Worm (Caenorhabditis elegans): ENCODE data around the gene ptc-1.
A peak's percentile ranks its signal among the peaks of the same experiment; 100 is the strongest.

ptc-1 gene

DNA sequence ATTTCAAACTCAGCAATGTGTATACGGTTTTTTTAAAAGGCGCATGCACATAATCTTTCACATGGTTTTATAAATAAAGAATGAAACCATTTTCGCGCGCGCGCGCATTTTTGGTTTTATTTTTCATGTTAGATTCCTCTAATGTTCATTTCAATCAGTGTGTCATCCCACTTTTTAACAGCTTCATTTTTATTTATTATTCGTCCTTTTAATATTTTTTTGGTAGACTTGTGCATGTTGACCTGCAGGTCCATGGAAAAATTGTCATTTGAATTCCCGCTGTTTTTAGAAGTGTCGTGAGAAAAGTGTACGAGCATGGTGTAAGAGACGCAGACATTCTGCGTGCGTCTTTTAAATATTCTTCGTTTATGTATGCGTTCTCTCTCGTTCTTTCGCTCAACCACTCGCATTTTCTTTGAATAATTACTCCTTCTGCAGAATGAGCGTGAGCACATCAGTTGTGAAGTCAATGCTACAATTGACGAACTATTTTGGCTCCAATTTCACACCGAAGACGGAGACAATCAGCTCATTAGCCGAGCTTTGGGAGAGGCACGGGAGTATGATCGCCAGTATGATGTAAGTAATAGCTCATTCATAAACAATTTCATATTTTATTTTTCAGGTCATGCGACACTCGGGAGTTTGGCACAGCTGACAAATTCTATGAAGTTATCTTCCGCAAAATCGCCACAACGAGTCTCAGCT lies 32.6 kb upstream of the ptc-1 start, which contains the start of gene lin-5 (continued):
- no peak for TF ChIP-seq egl-27 (tag; optimal IDR thresholded peaks at IDR 0.05)
- no peak for TF ChIP-seq hlh-11 (tag; optimal IDR thresholded peaks at IDR 0.05)
- no peak for TF ChIP-seq vab-7 (GFP tag; IDR thresholded peaks at IDR 0.05)
- peak; percentile 16 for TF ChIP-seq F37D6.2 (tag; optimal IDR thresholded peaks at IDR 0.05)
- no peak for TF ChIP-seq lin-1 (GFP tag; IDR thresholded peaks at IDR 0.05)
- TF ChIP-seq fos-1 (tag; optimal IDR thresholded peaks at IDR 0.05): no peak
- TF ChIP-seq nhr-102 (tag; optimal IDR thresholded peaks at IDR 0.05): no peak
- no peak for TF ChIP-seq F26F4.8 (GFP tag; conservative IDR thresholded peaks at IDR 0.05)
- no peak for TF ChIP-seq daf-12 (tag; optimal IDR thresholded peaks at IDR 0.05)
- TF ChIP-seq T20F7.1 (GFP tag; optimal IDR thresholded peaks at IDR 0.05): peak; percentile 58
- TF ChIP-seq ceh-82 (tag; optimal IDR thresholded peaks at IDR 0.05): no peak
- TF ChIP-seq snpc-4 (tag; optimal IDR thresholded peaks at IDR 0.05): no peak
- TF ChIP-seq Y5F2A.4 (GFP tag; optimal IDR thresholded peaks at IDR 0.05): no peak
- no peak for TF ChIP-seq mxl-2 (GFP tag; conservative IDR thresholded peaks at IDR 0.05)
- no peak for TF ChIP-seq nhr-237 (tag; optimal IDR thresholded peaks at IDR 0.05)
- no peak for TF ChIP-seq pqm-1 (tag; optimal IDR thresholded peaks at IDR 0.05)
- peak; percentile 27 for TF ChIP-seq mxl-3 (GFP tag; optimal IDR thresholded peaks at IDR 0.05)
- peak; percentile 53 for TF ChIP-seq hlh-30 (tag; optimal IDR thresholded peaks at IDR 0.05; ENCODE audit: insufficient read depth)
- no peak for TF ChIP-seq lir-3 (tag; optimal IDR thresholded peaks at IDR 0.05)
- TF ChIP-seq unc-62 (GFP tag; optimal IDR thresholded peaks at IDR 0.05 in 1 of 2): peak in 1 of 2 experiments; percentile 91
- TF ChIP-seq unc-62 (tag; optimal IDR thresholded peaks at IDR 0.05): no peak
- no peak for TF ChIP-seq Y105C5A.15 (GFP tag; IDR thresholded peaks at IDR 0.05)
- TF ChIP-seq Y75B8A.6 (GFP tag; IDR thresholded peaks at IDR 0.05): no peak
- no peak for TF ChIP-seq ZK546.5 (tag; optimal IDR thresholded peaks at IDR 0.05)
- no peak for TF ChIP-seq F44E2.7 (GFP tag; IDR thresholded peaks at IDR 0.05)
- no peak for TF ChIP-seq ceh-62 (tag; optimal IDR thresholded peaks at IDR 0.05)
- peak; percentile 20 for TF ChIP-seq lin-13 (GFP tag; optimal IDR thresholded peaks at IDR 0.05)
- TF ChIP-seq ceh-20 (GFP tag; IDR thresholded peaks at IDR 0.05): no peak
- no peak for TF ChIP-seq snpc-1.2 (GFP tag; IDR thresholded peaks at IDR 0.05)
- no peak for TF ChIP-seq daf-19 (GFP tag; conservative IDR thresholded peaks at IDR 0.05)
- no peak for TF ChIP-seq nhr-111 (GFP tag; optimal IDR thresholded peaks at IDR 0.05)
- TF ChIP-seq set-16 (GFP tag; IDR thresholded peaks at IDR 0.05): no peak
- TF ChIP-seq nhr-25 (tag; optimal IDR thresholded peaks at IDR 0.05; ENCODE audit: borderline replicate concordance, insufficient read depth): no peak
- TF ChIP-seq lin-39 (tag; optimal IDR thresholded peaks at IDR 0.05): no peak
- TF ChIP-seq hmg-1.1 (GFP tag; IDR thresholded peaks at IDR 0.05): peak; percentile 30; the same call in 1 of the 2 replicates
- TF ChIP-seq D1046.2 (GFP tag; IDR thresholded peaks at IDR 0.05): no peak
- peak; percentile 74 for TF ChIP-seq unc-130 (GFP tag; optimal IDR thresholded peaks at IDR 0.05)
- no peak for TF ChIP-seq nhr-6 (tag; optimal IDR thresholded peaks at IDR 0.05)
- TF ChIP-seq T26A8.4 (GFP tag; IDR thresholded peaks at IDR 0.05): no peak
- TF ChIP-seq ceh-32 (tag; optimal IDR thresholded peaks at IDR 0.05; ENCODE audit: poor library complexity): no peak
- TF ChIP-seq nhr-11 (tag; optimal IDR thresholded peaks at IDR 0.05): peak; percentile 36
- TF ChIP-seq lsy-2 (tag; optimal IDR thresholded peaks at IDR 0.05): peak in 1 of 2 experiments; percentile 86
- TF ChIP-seq tra-1 (GFP tag; IDR thresholded peaks at IDR 0.05): no peak
- TF ChIP-seq duxl-1 (tag; optimal IDR thresholded peaks at IDR 0.05; ENCODE audit: poor library complexity): no peak
- no peak for TF ChIP-seq zfp-3 (GFP tag; conservative IDR thresholded peaks at IDR 0.05)
- TF ChIP-seq jun-1 (tag; optimal IDR thresholded peaks at IDR 0.05): no peak
- no peak for TF ChIP-seq tag-97 (GFP tag; IDR thresholded peaks at IDR 0.05)
- TF ChIP-seq nhr-10 (tag; optimal IDR thresholded peaks at IDR 0.05): no peak
- no peak; the same call in 1 of the 2 replicates for TF ChIP-seq arid-1 (GFP tag; conservative IDR thresholded peaks at IDR 0.05)
- TF ChIP-seq zag-1 (tag; optimal IDR thresholded peaks at IDR 0.05): no peak
- TF ChIP-seq egl-43 (GFP tag; IDR thresholded peaks at IDR 0.05): no peak

Data from whole organism, L4 larva.